Fruit fly (Drosophila melanogaster): ENCODE results near the gene Cad87A.
A peak's percentile ranks its signal among the peaks of the same experiment; 100 is the strongest.

The Cad87A gene

dm6 chr3R:11850917-11851897 lies 97.7 kb downstream of the Cad87A start (continued):
- TF ChIP-seq pzg (GFP tag; optimal IDR thresholded peaks at IDR 0.05) (no peak), CG10274 (GFP tag; optimal IDR thresholded peaks at IDR 0.05) (peak; percentile 30), CG12744 (GFP tag; optimal IDR thresholded peaks at IDR 0.05) (peak; percentile 6), tx (GFP tag; optimal IDR thresholded peaks at IDR 0.05) (peak; percentile 62), seq (GFP tag; IDR thresholded peaks at IDR 0.05) (no peak), insv (GFP tag; optimal IDR thresholded peaks at IDR 0.05) (no peak), vfl (GFP tag; optimal IDR thresholded peaks at IDR 0.05) (no peak), CG4820 (GFP tag; optimal IDR thresholded peaks at IDR 0.05) (peak; percentile 81), CG6254 (GFP tag; optimal IDR thresholded peaks at IDR 0.05) (peak; percentile 90), Dad (GFP tag; optimal IDR thresholded peaks at IDR 0.05) (peak; percentile 29), CG17568 (GFP tag; optimal IDR thresholded peaks at IDR 0.05) (peak; percentile 52), Hsf (GFP tag; optimal IDR thresholded peaks at IDR 0.05) (peak; percentile 76), sens (GFP tag) (peak; percentile 98), H15 (GFP tag; IDR thresholded peaks at IDR 0.05) (no peak), lov (optimal IDR thresholded peaks at IDR 0.05) (no peak), lov (GFP tag; IDR thresholded peaks at IDR 0.05) (peak; percentile 56; the same call in 1 of the 3 replicates), Stat92E (GFP tag; optimal IDR thresholded peaks at IDR 0.05) (peak in 1 of 3 experiments; percentile 90), usp (GFP tag; optimal IDR thresholded peaks at IDR 0.05) (no peak), CoRest (tag; optimal IDR thresholded peaks at IDR 0.05) (peak; percentile 90), sqz (GFP tag; optimal IDR thresholded peaks at IDR 0.05) (peak; percentile 78), CG1792 (GFP tag; optimal IDR thresholded peaks at IDR 0.05) (peak; percentile 53), so (GFP tag; IDR thresholded peaks at IDR 0.05) (peak; percentile 50; the same call in 1 of the 3 replicates), gem (tag; optimal IDR thresholded peaks at IDR 0.05) (peak; percentile 93), CG3281 (GFP tag; optimal IDR thresholded peaks at IDR 0.05) (no peak), tll (GFP tag; optimal IDR thresholded peaks at IDR 0.05) (no peak), nau (GFP tag; optimal IDR thresholded peaks at IDR 0.05) (peak; percentile 72), gfzf (GFP tag; optimal IDR thresholded peaks at IDR 0.05) (no peak), wdn (GFP tag; IDR thresholded peaks at IDR 0.05) (no peak), yki (optimal IDR thresholded peaks at IDR 0.05) (no peak), Chrac-16 (GFP tag; optimal IDR thresholded peaks at IDR 0.05) (peak; percentile 65), CG18764 (GFP tag; optimal IDR thresholded peaks at IDR 0.05) (peak; percentile 58), CG10979 (tag; optimal IDR thresholded peaks at IDR 0.05) (peak; percentile 95), CHES-1-like (GFP tag; optimal IDR thresholded peaks at IDR 0.05) (no peak), ro (GFP tag; IDR thresholded peaks at IDR 0.05) (peak; percentile 66; the same call in 1 of the 2 replicates), Hey (tag; optimal IDR thresholded peaks at IDR 0.05) (no peak), CG7839 (tag; optimal IDR thresholded peaks at IDR 0.05) (peak; percentile 87), Mad (GFP tag; optimal IDR thresholded peaks at IDR 0.05) (peak; percentile 51), dysf (GFP tag; IDR thresholded peaks at IDR 0.05) (peak; percentile 48; the same call in 1 of the 3 replicates), CkIIα-i1 (GFP tag; IDR thresholded peaks at IDR 0.05) (no peak), crol (GFP tag; IDR thresholded peaks at IDR 0.05) (peak; percentile 90), Lhr (GFP tag; optimal IDR thresholded peaks at IDR 0.05) (peak; percentile 71), hth (optimal IDR thresholded peaks at IDR 0.05) (no peak), Ptx1 (GFP tag; IDR thresholded peaks at IDR 0.05) (peak; percentile 75), CG17612 (GFP tag; IDR thresholded peaks at IDR 0.05) (no peak), Dbx (GFP tag; IDR thresholded peaks at IDR 0.05) (no peak), pnt (GFP tag; optimal IDR thresholded peaks at IDR 0.05) (peak; percentile 83), CG15269 (tag; optimal IDR thresholded peaks at IDR 0.05) (peak; percentile 56), CG2202 (tag; optimal IDR thresholded peaks at IDR 0.05) (peak; percentile 88), nmo (GFP tag; optimal IDR thresholded peaks at IDR 0.05) (peak; percentile 95)

All from whole organism, embryonic.